Worm (Caenorhabditis elegans): Measurements from ENCODE around the gene R02F11.3.

Gene R02F11.3

ce11 chrV:4826710-4827380 is 21.1 kb upstream of the R02F11.3 start, which contains the start of the genes hsp-6 and C37H5.5 (continued):
- TF ChIP-seq skn-1 (tag; optimal IDR thresholded peaks at IDR 0.05) (peak; percentile 92), nhr-84 (tag; optimal IDR thresholded peaks at IDR 0.05) (no peak), fos-1 (tag; optimal IDR thresholded peaks at IDR 0.05) (peak; percentile 10), efl-1 (optimal IDR thresholded peaks at IDR 0.05) (peak; percentile 78 to 83), efl-1 (GFP tag; optimal IDR thresholded peaks at IDR 0.05 in 1 of 2) (peak; percentile 67 to 97), C34B4.2 (tag; optimal IDR thresholded peaks at IDR 0.05) (no peak), zag-1 (tag; optimal IDR thresholded peaks at IDR 0.05) (no peak), swsn-7 (tag; optimal IDR thresholded peaks at IDR 0.05) (peak; percentile 79), ztf-11 (tag; optimal IDR thresholded peaks at IDR 0.05) (no peak), rnt-1 (tag; optimal IDR thresholded peaks at IDR 0.05) (peak; percentile 84), unc-30 (tag; optimal IDR thresholded peaks at IDR 0.05) (no peak), irx-1 (tag; optimal IDR thresholded peaks at IDR 0.05) (peak; percentile 55), egl-13 (tag; optimal IDR thresholded peaks at IDR 0.05) (peak; percentile 53), dpl-1 (GFP tag; optimal IDR thresholded peaks at IDR 0.05) (peak; percentile 59 to 77 (median 74)), ztf-4 (tag; optimal IDR thresholded peaks at IDR 0.05) (peak; percentile 56), nhr-77 (tag; optimal IDR thresholded peaks at IDR 0.05) (peak; percentile 55), sup-37 (GFP tag; optimal IDR thresholded peaks at IDR 0.05) (no peak), ceh-90 (tag; optimal IDR thresholded peaks at IDR 0.05) (no peak), jun-1 (tag; optimal IDR thresholded peaks at IDR 0.05) (peak; percentile 27), dsc-1 (tag; optimal IDR thresholded peaks at IDR 0.05) (peak; percentile 42), pqm-1 (tag; optimal IDR thresholded peaks at IDR 0.05) (no peak), sptf-1 (tag; optimal IDR thresholded peaks at IDR 0.05) (no peak), pax-3 (tag; optimal IDR thresholded peaks at IDR 0.05) (peak; percentile 56), sox-4 (tag; optimal IDR thresholded peaks at IDR 0.05) (peak; percentile 40), nhr-237 (tag; optimal IDR thresholded peaks at IDR 0.05) (peak; percentile 25), hlh-17 (GFP tag; optimal IDR thresholded peaks at IDR 0.05; ENCODE audit: borderline replicate concordance) (no peak), nhr-20 (tag; optimal IDR thresholded peaks at IDR 0.05) (peak; percentile 88), grh-1 (GFP tag; IDR thresholded peaks at IDR 0.05) (peak; percentile 69), nhr-71 (tag; optimal IDR thresholded peaks at IDR 0.05) (peak; percentile 91), lin-35 (GFP tag; optimal IDR thresholded peaks at IDR 0.05) (peak; percentile 66 to 84), aha-1 (tag; optimal IDR thresholded peaks at IDR 0.05) (no peak), lin-39 (tag; optimal IDR thresholded peaks at IDR 0.05) (peak; percentile 20), snpc-4 (tag; optimal IDR thresholded peaks at IDR 0.05) (peak; percentile 72), ama-1 (optimal IDR thresholded peaks at IDR 0.05) (peak; percentile 19), elt-3 (tag; optimal IDR thresholded peaks at IDR 0.05) (peak in 2 of 6 experiments; percentile 23 to 82)

- TF ChIP-seq tbx-2 (tag; optimal IDR thresholded peaks at IDR 0.05) (no peak), lin-35 (GFP tag; optimal IDR thresholded peaks at IDR 0.05) (peak in 1 of 2 experiments; percentile 10), rnt-1 (tag; optimal IDR thresholded peaks at IDR 0.05) (no peak), mdl-1 (tag; optimal IDR thresholded peaks at IDR 0.05) (no peak), fkh-10 (GFP tag; optimal IDR thresholded peaks at IDR 0.05) (no peak), nhr-47 (tag; optimal IDR thresholded peaks at IDR 0.05) (peak; percentile 19), aly-2 (tag; optimal IDR thresholded peaks at IDR 0.05) (peak; percentile 82), ama-1 (optimal IDR thresholded peaks at IDR 0.05) (peak; percentile 80), sptf-1 (tag; optimal IDR thresholded peaks at IDR 0.05) (no peak), nhr-90 (tag; optimal IDR thresholded peaks at IDR 0.05; ENCODE audit: poor library complexity) (peak; percentile 72), sup-37 (GFP tag; optimal IDR thresholded peaks at IDR 0.05) (no peak), mef-2 (tag; optimal IDR thresholded peaks at IDR 0.05) (no peak), swsn-7 (tag; optimal IDR thresholded peaks at IDR 0.05) (no peak), nhr-20 (tag; optimal IDR thresholded peaks at IDR 0.05) (peak; percentile 25), blmp-1 (tag; optimal IDR thresholded peaks at IDR 0.05) (no peak), efl-1 (optimal IDR thresholded peaks at IDR 0.05) (no peak), efl-1 (GFP tag; optimal IDR thresholded peaks at IDR 0.05 in 1 of 2) (peak in 1 of 2 experiments; percentile 87), Y116A8C.19 (tag; optimal IDR thresholded peaks at IDR 0.05; ENCODE audit: borderline replicate concordance) (no peak), fkh-4 (tag; optimal IDR thresholded peaks at IDR 0.05; ENCODE audit: borderline replicate concordance) (no peak), unc-30 (tag; optimal IDR thresholded peaks at IDR 0.05) (no peak), nhr-237 (tag; optimal IDR thresholded peaks at IDR 0.05) (no peak), ztf-4 (tag; optimal IDR thresholded peaks at IDR 0.05) (peak; percentile 74), C16A3.4 (tag; optimal IDR thresholded peaks at IDR 0.05) (no peak), ces-1 (GFP tag; optimal IDR thresholded peaks at IDR 0.05) (no peak), elt-3 (tag; optimal IDR thresholded peaks at IDR 0.05) (peak in 1 of 6 experiments; percentile 40), alr-1 (tag; optimal IDR thresholded peaks at IDR 0.05; ENCODE audit: borderline replicate concordance) (no peak), snpc-4 (tag; optimal IDR thresholded peaks at IDR 0.05) (no peak)
These were observed 18.1 kb upstream of the R02F11.3 start for ce11 chrV:4823683-4824391.
